Worm (Caenorhabditis elegans) whole organism, L2 larva: Measurements from ENCODE around the gene Y54G2A.40.

Experiments used
- aly-2 ChIP-seq: fragments of 150-350 bp; optimal IDR thresholded peaks from 2 replicates; lab custom pipeline; 2014; ENCODE audit warnings: missing biosample characterization, missing genetic modification characterization
- ama-1 ChIP-seq: fragments of 150-350 bp; optimal IDR thresholded peaks from 2 replicates; lab custom pipeline; 2018; ENCODE audit warnings: inconsistent platforms
- lin-11 ChIP-seq: fragments of 150-350 bp; sonication (generic microtip); optimal IDR thresholded peaks from 2 replicates; lab custom pipeline; 2014; ENCODE audit warnings: missing biosample characterization, missing genetic modification characterization, inconsistent platforms, mixed read lengths
- lin-39 ChIP-seq: fragments of 150-350 bp; optimal IDR thresholded peaks from 2 replicates; lab custom pipeline; 2014; ENCODE audit warnings: missing biosample characterization, missing genetic modification reagents, missing genetic modification characterization
- nhr-129 ChIP-seq: fragments of 150-350 bp; optimal IDR thresholded peaks from 2 replicates; lab custom pipeline; 2014; ENCODE audit warnings: missing biosample characterization, missing genetic modification characterization
- nhr-6 ChIP-seq: fragments of 150-350 bp; optimal IDR thresholded peaks from 2 replicates; lab custom pipeline; 2014; ENCODE audit warnings: missing biosample characterization, missing genetic modification characterization
- skn-1 ChIP-seq: sonication (generic microtip); optimal IDR thresholded peaks from 2 replicates; lab custom pipeline; 2017; ENCODE audit warnings: missing biosample characterization, missing genetic modification characterization
- ztf-4 ChIP-seq: fragments of 150-350 bp; optimal IDR thresholded peaks from 2 replicates; lab custom pipeline; 2014; ENCODE audit warnings: missing biosample characterization, missing genetic modification characterization

- TF ChIP-seq skn-1 (tag; lab: Kevin White, UChicago) (no peak), nhr-129 (tag; lab: Kevin White, UChicago) (peak; percentile 64), lin-39 (tag; lab: Kevin White, UChicago) (no peak), nhr-6 (tag; lab: Kevin White, UChicago) (peak; percentile 12), aly-2 (tag; lab: Kevin White, UChicago) (no peak), ztf-4 (tag; lab: Kevin White, UChicago) (no peak), lin-11 (tag; lab: Kevin White, UChicago) (no peak), ama-1 (no peak)
Observed at ce11 chrIV:2890401-2890952, 44.2 kb downstream of the Y54G2A.40 start, which contains the start of the genes nprt-1 and dib-1.
